Fruit fly (Drosophila melanogaster) whole organism, embryonic: ENCODE measurements around the gene cv-c.

Source experiments
- Awh ChIP-seq: fragments of 200-800 bp; sonication (Bioruptor generic); IDR thresholded peaks from 2 replicates; pipeline ENCODE4, ENCODE4 v1.3.6; 2022; ENCODE audit warnings: missing biosample characterization, missing genetic modification characterization
- CG15269 ChIP-seq: fragments of 200-800 bp; sonication (Bioruptor generic); optimal IDR thresholded peaks from 2 replicates; lab custom pipeline; 2018; ENCODE audit warnings: missing biosample characterization, mild to moderate bottlenecking, missing genetic modification characterization, moderate library complexity
- CG6175 ChIP-seq: fragments of 200-800 bp; sonication (Bioruptor generic); IDR thresholded peaks from 3 replicates; pipeline ENCODE4 v1.3.6; 2022; ENCODE audit warnings: missing biosample characterization, missing genetic modification characterization
- CG7839 ChIP-seq: fragments of 200-800 bp; sonication (Bioruptor generic); optimal IDR thresholded peaks from 3 replicates; lab custom pipeline; 2018; ENCODE audit warnings: missing biosample characterization, mild to moderate bottlenecking, missing genetic modification characterization, moderate library complexity
- Nf-YA ChIP-seq: fragments of 200-800 bp; sonication (Bioruptor generic); IDR thresholded peaks from 2 replicates; pipeline ENCODE4 v1.3.6; 2022; ENCODE audit warnings: missing biosample characterization, missing genetic modification characterization
- amos ChIP-seq: fragments of 200-800 bp; sonication (Bioruptor generic); IDR thresholded peaks from 2 replicates; pipeline ENCODE4 v1.3.6; 2022; ENCODE audit warnings: missing biosample characterization, missing genetic modification characterization; ENCODE audit not compliant: partially characterized antibody
- en ChIP-seq: fragments of 200-800 bp; sonication (Bioruptor generic); optimal IDR thresholded peaks from 2 replicates; lab custom pipeline; 2016; ENCODE audit warnings: missing biosample characterization, missing genetic modification characterization
- onecut ChIP-seq: fragments of 200-800 bp; sonication (Bioruptor generic); IDR thresholded peaks from 2 replicates; pipeline ENCODE4 v1.3.6; 2022; ENCODE audit warnings: missing biosample characterization, missing genetic modification characterization
- pzg ChIP-seq: fragments of 200-800 bp; sonication (Bioruptor generic); optimal IDR thresholded peaks from 3 replicates; lab custom pipeline; 2018; ENCODE audit warnings: missing biosample characterization, mild to moderate bottlenecking, missing genetic modification characterization, moderate library complexity
- wek ChIP-seq: fragments of 200-800 bp; sonication (Bioruptor generic); optimal IDR thresholded peaks from 3 replicates; lab custom pipeline; 2018; ENCODE audit warnings: missing biosample characterization, mild to moderate bottlenecking, missing genetic modification characterization, moderate library complexity

- peak; percentile 80 for TF ChIP-seq Nf-YA (GFP tag; lab: Robert Waterston, UW)
- TF ChIP-seq CG15269: peak; percentile 94
- peak; percentile 93 for TF ChIP-seq en (GFP tag; lab: Kevin White, UChicago)
- peak; percentile 86 for TF ChIP-seq onecut (GFP tag; lab: Robert Waterston, UW)
- peak; percentile 46; the same call in 1 of the 3 replicates for TF ChIP-seq CG6175 (GFP tag; lab: Robert Waterston, UW)
- no peak for TF ChIP-seq amos (GFP tag; lab: Robert Waterston, UW)
- peak; percentile 78 for TF ChIP-seq wek
- peak; percentile 87 for TF ChIP-seq CG7839
- peak; percentile 76 for TF ChIP-seq Awh (GFP tag; lab: Robert Waterston, UW)
- TF ChIP-seq pzg (GFP tag; lab: Kevin White, UChicago): no peak
Measured at dm6 chr3R:14373192-14373827, 108.2 kb downstream of the cv-c start.
